Worm (Caenorhabditis elegans): ENCODE results near the gene sup-1.

sup-1 gene

ce11 chrIII:11704377-11704978 is 32.9 kb downstream of the sup-1 start:
- TF ChIP-seq nhr-232 (tag; optimal IDR thresholded peaks at IDR 0.05) = no peak
- peak; percentile 11 for TF ChIP-seq sdc-2 (tag; optimal IDR thresholded peaks at IDR 0.05)
- no peak for TF ChIP-seq mec-3 (tag; optimal IDR thresholded peaks at IDR 0.05; ENCODE audit: borderline replicate concordance)
- no peak for TF ChIP-seq K02D7.2 (tag; optimal IDR thresholded peaks at IDR 0.05)
- peak; percentile 33 for TF ChIP-seq elt-4 (tag; optimal IDR thresholded peaks at IDR 0.05)

- no peak for TF ChIP-seq Y22D7AL.16 (tag; optimal IDR thresholded peaks at IDR 0.05)
These were observed 33.7 kb downstream of the sup-1 start, which contains the start of gene col-95 for ce11 chrIII:11703776-11704093. Gene col-95, plus strand, starts transcription at chrIII:11703994.

ce11 chrIII:11703006-11703775 is 34.2 kb downstream of the sup-1 start:
- TF ChIP-seq ceh-22 (tag; optimal IDR thresholded peaks at IDR 0.05) = no peak
- TF ChIP-seq sox-4 (tag; optimal IDR thresholded peaks at IDR 0.05) = no peak
- TF ChIP-seq ceh-2 (tag; optimal IDR thresholded peaks at IDR 0.05) = no peak
- no peak for TF ChIP-seq sdc-2 (tag; optimal IDR thresholded peaks at IDR 0.05)
- TF ChIP-seq unc-42 (tag; optimal IDR thresholded peaks at IDR 0.05) = no peak
- TF ChIP-seq madf-2 (tag; optimal IDR thresholded peaks at IDR 0.05) = no peak
- no peak for TF ChIP-seq ceh-30 (tag; optimal IDR thresholded peaks at IDR 0.05)
- no peak for TF ChIP-seq hlh-30 (tag; optimal IDR thresholded peaks at IDR 0.05; ENCODE audit: insufficient read depth)
- TF ChIP-seq fax-1 (tag; optimal IDR thresholded peaks at IDR 0.05) = no peak
- no peak for TF ChIP-seq elt-2 (tag; optimal IDR thresholded peaks at IDR 0.05)
- no peak for TF ChIP-seq sox-2 (GFP tag; IDR thresholded peaks at IDR 0.05)
- TF ChIP-seq eyg-1 (tag; optimal IDR thresholded peaks at IDR 0.05) = no peak
- TF ChIP-seq ttx-3 (tag; optimal IDR thresholded peaks at IDR 0.05) = no peak
- TF ChIP-seq ceh-31 (tag; optimal IDR thresholded peaks at IDR 0.05) = no peak
- no peak for TF ChIP-seq C38D4.7 (GFP tag; optimal IDR thresholded peaks at IDR 0.05)

ce11 chrIII:11701863-11702262 is 35.6 kb downstream of the sup-1 start:
- TF ChIP-seq dmd-4 (tag; optimal IDR thresholded peaks at IDR 0.05; ENCODE audit: borderline replicate concordance) (no peak), eyg-1 (tag; optimal IDR thresholded peaks at IDR 0.05) (no peak), ceh-6 (GFP tag; optimal IDR thresholded peaks at IDR 0.05) (peak; percentile 7), nhr-232 (tag; optimal IDR thresholded peaks at IDR 0.05) (peak; percentile 6), mec-3 (tag; optimal IDR thresholded peaks at IDR 0.05; ENCODE audit: borderline replicate concordance) (peak; percentile 17), ztf-16 (tag; optimal IDR thresholded peaks at IDR 0.05) (no peak), lim-6 (tag; optimal IDR thresholded peaks at IDR 0.05) (no peak), K02D7.2 (tag; optimal IDR thresholded peaks at IDR 0.05) (peak; percentile 31), ceh-45 (GFP tag; IDR thresholded peaks at IDR 0.05) (0 out of 2 replicates have a peak, but pooled peaks have one; percentile 4)

ce11 chrIII:11699959-11700358 is 37.5 kb downstream of the sup-1 start, which contains the start of gene pqn-84:
Gene pqn-84, plus strand, starts transcription at chrIII:11700259.
- TF ChIP-seq npax-4 (tag; optimal IDR thresholded peaks at IDR 0.05) (no peak), madf-2 (tag; optimal IDR thresholded peaks at IDR 0.05) (no peak), unc-55 (GFP tag; optimal IDR thresholded peaks at IDR 0.05) (no peak), C38D4.7 (GFP tag; optimal IDR thresholded peaks at IDR 0.05) (no peak), odd-2 (tag; optimal IDR thresholded peaks at IDR 0.05) (no peak), hlh-13 (GFP tag; optimal IDR thresholded peaks at IDR 0.05) (no peak), K09A11.1 (tag; optimal IDR thresholded peaks at IDR 0.05; ENCODE audit: insufficient read depth) (no peak), ceh-31 (tag; optimal IDR thresholded peaks at IDR 0.05) (no peak), elt-2 (tag; optimal IDR thresholded peaks at IDR 0.05) (no peak), rnt-1 (tag; optimal IDR thresholded peaks at IDR 0.05) (no peak), lim-6 (tag; optimal IDR thresholded peaks at IDR 0.05) (no peak), hlh-30 (tag; optimal IDR thresholded peaks at IDR 0.05; ENCODE audit: insufficient read depth) (no peak), ceh-18 (tag; optimal IDR thresholded peaks at IDR 0.05) (no peak)
